Fruit fly (Drosophila melanogaster) whole organism, wandering third instar larva: ENCODE measurements around the gene Ankle2.

Experiments used
- Dfd ChIP-seq: fragments of >200 bp; optimal IDR thresholded peaks from 2 replicates; lab custom pipeline; 2017; ENCODE audit warnings: missing biosample characterization, missing genetic modification characterization
- Jra ChIP-seq: sonication (Bioruptor generic); optimal IDR thresholded peaks from 2 replicates; lab custom pipeline; 2016; ENCODE audit warnings: missing biosample characterization, missing genetic modification characterization
- br ChIP-seq: fragments of 200-800 bp; sonication (Bioruptor generic); optimal IDR thresholded peaks from 2 replicates; lab custom pipeline; 2016; ENCODE audit warnings: missing biosample characterization, missing genetic modification characterization
- fru ChIP-seq: fragments of 200-800 bp; sonication (Bioruptor generic); optimal IDR thresholded peaks from 3 replicates; lab custom pipeline; 2016; ENCODE audit warnings: missing biosample characterization, mild to moderate bottlenecking, missing genetic modification characterization
- h ChIP-seq: fragments of 200-800 bp; sonication (Bioruptor generic); optimal IDR thresholded peaks from 3 replicates; lab custom pipeline; 2016; ENCODE audit warnings: missing biosample characterization, mild to moderate bottlenecking, missing genetic modification characterization
- sv ChIP-seq: fragments of 200-800 bp; sonication (Bioruptor generic); optimal IDR thresholded peaks from 3 replicates; lab custom pipeline; 2016; ENCODE audit warnings: missing biosample characterization, missing genetic modification characterization

dm6 chrX:17566128-17566527 is 12.9 kb downstream of the Ankle2 start:
- TF ChIP-seq h (GFP tag; lab: Kevin White, UChicago) (no peak), Dfd (GFP tag; lab: Kevin White, UChicago) (no peak), fru (GFP tag; lab: Kevin White, UChicago) (no peak), br (GFP tag; lab: Kevin White, UChicago) (no peak), sv (GFP tag; lab: Kevin White, UChicago) (no peak), Jra (GFP tag; lab: Kevin White, UChicago) (no peak)
